Fruit fly (Drosophila melanogaster): Measurements from ENCODE around the gene Acsf2.

Acsf2 gene

dm6 chr2L:5291195-5291594, 50.8 kb downstream of the Acsf2 start:
- TF ChIP-seq Doc3 (GFP tag; IDR thresholded peaks at IDR 0.05; ENCODE audit: partially characterized antibody) (no peak), CG10565 (GFP tag; optimal IDR thresholded peaks at IDR 0.05) (no peak), tup (GFP tag; optimal IDR thresholded peaks at IDR 0.05) (no peak), sens (GFP tag) (peak; percentile 46), Med (GFP tag) (peak; percentile 41), CG9932 (GFP tag; IDR thresholded peaks at IDR 0.05) (no peak), CG5180 (GFP tag; optimal IDR thresholded peaks at IDR 0.05) (peak; percentile 47), HLH3B (GFP tag; IDR thresholded peaks at IDR 0.05) (no peak), sens-2 (GFP tag; IDR thresholded peaks at IDR 0.05) (0 out of 2 replicates have a peak, but pooled peaks have one; percentile 15), dm (GFP tag; optimal IDR thresholded peaks at IDR 0.05) (no peak), CG15479 (GFP tag; optimal IDR thresholded peaks at IDR 0.05) (peak; percentile 19), crol (GFP tag; IDR thresholded peaks at IDR 0.05) (peak; percentile 76), CG10147 (GFP tag; optimal IDR thresholded peaks at IDR 0.05) (no peak), GATAe (GFP tag; conservative IDR thresholded peaks at IDR 0.05) (peak; percentile 21; the same call in 1 of the 2 replicates), lola (GFP tag; optimal IDR thresholded peaks at IDR 0.05) (no peak), kni (GFP tag; optimal IDR thresholded peaks at IDR 0.05) (no peak), Rx (GFP tag; IDR thresholded peaks at IDR 0.05) (no peak), twi (tag; optimal IDR thresholded peaks at IDR 0.05) (peak; percentile 42), Poxn (GFP tag; IDR thresholded peaks at IDR 0.05) (no peak), HmgZ (tag; optimal IDR thresholded peaks at IDR 0.05) (no peak), CG12155 (GFP tag; optimal IDR thresholded peaks at IDR 0.05) (no peak), gcm (GFP tag; optimal IDR thresholded peaks at IDR 0.05) (peak; percentile 74), chinmo (GFP tag; IDR thresholded peaks at IDR 0.05; ENCODE audit: partially characterized antibody) (no peak), D19B (GFP tag; optimal IDR thresholded peaks at IDR 0.05) (no peak), CG15011 (GFP tag; optimal IDR thresholded peaks at IDR 0.05) (no peak), B-H1 (GFP tag; IDR thresholded peaks at IDR 0.05) (no peak)

dm6 chr2L:5290530-5290929, 51.5 kb downstream of the Acsf2 start:
- TF ChIP-seq Kr (GFP tag; optimal IDR thresholded peaks at IDR 0.05): no peak
- TF ChIP-seq CG7556 (GFP tag; optimal IDR thresholded peaks at IDR 0.05): no peak
- TF ChIP-seq usp (GFP tag; optimal IDR thresholded peaks at IDR 0.05): no peak
- TF ChIP-seq CTCF (GFP tag; optimal IDR thresholded peaks at IDR 0.05): no peak
- TF ChIP-seq Stat92E (GFP tag; optimal IDR thresholded peaks at IDR 0.05): no peak
- no peak for TF ChIP-seq CG6254 (GFP tag; optimal IDR thresholded peaks at IDR 0.05)
- TF ChIP-seq Jarid2 (GFP tag; optimal IDR thresholded peaks at IDR 0.05): no peak
- TF ChIP-seq Atf-2 (GFP tag; optimal IDR thresholded peaks at IDR 0.05): no peak
- TF ChIP-seq twi (tag; optimal IDR thresholded peaks at IDR 0.05): no peak
- no peak for TF ChIP-seq danr (GFP tag; IDR thresholded peaks at IDR 0.05)

- no peak for TF ChIP-seq odd (GFP tag; optimal IDR thresholded peaks at IDR 0.05)
- TF ChIP-seq lbe (GFP tag; optimal IDR thresholded peaks at IDR 0.05): peak; percentile 25
- peak; percentile 25 for TF ChIP-seq Blimp-1 (GFP tag; optimal IDR thresholded peaks at IDR 0.05)
- TF ChIP-seq trh (GFP tag; optimal IDR thresholded peaks at IDR 0.05): no peak
- no peak for TF ChIP-seq Kr (GFP tag; optimal IDR thresholded peaks at IDR 0.05)
- TF ChIP-seq nom (GFP tag; optimal IDR thresholded peaks at IDR 0.05): peak; percentile 65
- TF ChIP-seq Stat92E (GFP tag; optimal IDR thresholded peaks at IDR 0.05): no peak
- TF ChIP-seq sr (GFP tag; IDR thresholded peaks at IDR 0.05): no peak
- TF ChIP-seq CG42726 (GFP tag; IDR thresholded peaks at IDR 0.05; ENCODE audit: partially characterized antibody): no peak
- no peak for TF ChIP-seq unc-4 (GFP tag; IDR thresholded peaks at IDR 0.05; ENCODE audit: partially characterized antibody)
- no peak for TF ChIP-seq HHEX (GFP tag; optimal IDR thresholded peaks at IDR 0.05)
- no peak for TF ChIP-seq ap (GFP tag; IDR thresholded peaks at IDR 0.05)
- TF ChIP-seq CG11560 (tag; IDR thresholded peaks at IDR 0.05): no peak
- no peak for TF ChIP-seq disco-r (GFP tag; optimal IDR thresholded peaks at IDR 0.05)
- TF ChIP-seq dati (GFP tag; IDR thresholded peaks at IDR 0.05): no peak
- no peak for TF ChIP-seq zen2 (GFP tag; IDR thresholded peaks at IDR 0.05; ENCODE audit: partially characterized antibody)
- no peak for TF ChIP-seq CG4730 (GFP tag; IDR thresholded peaks at IDR 0.05)
- no peak for TF ChIP-seq Awh (GFP tag; IDR thresholded peaks at IDR 0.05)
Observed at dm6 chr2L:5289921-5290320, 52.1 kb downstream of the Acsf2 start.

Measured in whole organism, embryonic.